Worm (Caenorhabditis elegans) whole organism, young adult: ENCODE data around the gene nspb-6.

Experiments
- B0261.1 ChIP-seq: sonication (generic microtip); optimal IDR thresholded peaks from 2 replicates; lab custom pipeline; 2016; ENCODE audit warnings: mild to moderate bottlenecking, missing genetic modification characterization, moderate library complexity, missing compliant biosample characterization
- B0336.3 ChIP-seq: fragments of 200-800 bp; sonication (Bioruptor generic); IDR thresholded peaks from 2 replicates; pipeline ENCODE4 v1.3.6; 2022; ENCODE audit warnings: missing genetic modification characterization, missing compliant biosample characterization
- D2030.7 ChIP-seq: fragments of 200-800 bp; sonication (Bioruptor generic); IDR thresholded peaks from 2 replicates; pipeline ENCODE4 v1.3.6; 2022; ENCODE audit warnings: missing genetic modification reagents, missing genetic modification characterization, missing compliant biosample characterization
- F22D6.2 ChIP-seq: sonication (generic microtip); optimal IDR thresholded peaks from 2 replicates; lab custom pipeline; 2016; ENCODE audit warnings: mild to moderate bottlenecking, missing genetic modification characterization, missing compliant biosample characterization
- F55B11.4 ChIP-seq: sonication (generic microtip); optimal IDR thresholded peaks from 2 replicates; lab custom pipeline; 2016; ENCODE audit warnings: missing compliant biosample characterization, missing genetic modification characterization, borderline replicate concordance; ENCODE audit not compliant: insufficient read depth
- F57C9.4 ChIP-seq: sonication (generic microtip); optimal IDR thresholded peaks from 2 replicates; lab custom pipeline; 2017; ENCODE audit warnings: mild to moderate bottlenecking, missing genetic modification characterization, missing compliant biosample characterization
- K11D2.4 ChIP-seq: fragments of 200-800 bp; sonication (Bioruptor generic); IDR thresholded peaks from 2 replicates; pipeline ENCODE4 v1.3.6; 2022; ENCODE audit warnings: missing genetic modification reagents, missing genetic modification characterization, missing compliant biosample characterization
- T26A5.8 ChIP-seq: sonication (generic microtip); optimal IDR thresholded peaks from 2 replicates; lab custom pipeline; 2016; ENCODE audit warnings: missing genetic modification characterization, missing compliant biosample characterization
- ama-1 ChIP-seq, 3 experiments: fragments of 150-350 bp in 1 of 3; sonication (generic microtip) in 2 of 3; optimal IDR thresholded peaks; 2 replicates each; lab custom pipeline; 2014 to 2018; ENCODE audit warnings: missing biosample characterization in 2 of 3, missing genetic modification characterization in 2 of 3, missing genetic modification reagents in 2 of 3
- attf-3 ChIP-seq: fragments of 200-800 bp; sonication (Bioruptor generic); conservative IDR thresholded peaks from 2 replicates; pipeline ENCODE4 v1.3.6; 2022; ENCODE audit warnings: missing genetic modification reagents, missing genetic modification characterization, missing compliant biosample characterization
- bed-1 ChIP-seq: fragments of 200-800 bp; sonication (Bioruptor generic); IDR thresholded peaks from 2 replicates; pipeline ENCODE4 v1.3.6; 2022; ENCODE audit warnings: missing genetic modification reagents, missing genetic modification characterization, missing compliant biosample characterization
- cebp-1 ChIP-seq, 2 experiments: fragments of 200-800 bp in 1 of 2; sonication (Bioruptor generic) in 1 of 2; sonication (generic microtip) in 1 of 2; IDR thresholded peaks in 1 of 2; optimal IDR thresholded peaks in 1 of 2; 2 replicates each; pipeline versions ENCODE4 v1.3.6 to Lab custom; 2017 to 2022; ENCODE audit warnings: missing compliant biosample characterization in 2 of 2, missing genetic modification characterization in 2 of 2, mild to moderate bottlenecking in 1 of 2, missing genetic modification reagents in 1 of 2, moderate library complexity in 1 of 2
- cebp-2 ChIP-seq: fragments of 200-800 bp; sonication (Bioruptor generic); IDR thresholded peaks from 2 replicates; pipeline ENCODE4 v1.3.6; 2022; ENCODE audit warnings: missing genetic modification characterization, missing compliant biosample characterization
- ceh-79 ChIP-seq: sonication (generic microtip); optimal IDR thresholded peaks from 2 replicates; lab custom pipeline; 2017; ENCODE audit warnings: mild to moderate bottlenecking, missing genetic modification characterization, missing compliant biosample characterization
- ceh-91 ChIP-seq: fragments of 200-800 bp; sonication (Bioruptor generic); IDR thresholded peaks from 2 replicates; pipeline ENCODE4 v1.3.6; 2022; ENCODE audit warnings: missing genetic modification reagents, missing genetic modification characterization, missing compliant biosample characterization
- chd-7 ChIP-seq: sonication (generic microtip); optimal IDR thresholded peaks from 2 replicates; lab custom pipeline; 2016; ENCODE audit warnings: mild to moderate bottlenecking, missing genetic modification characterization, moderate library complexity, missing compliant biosample characterization
- dox-1 ChIP-seq: fragments of 200-800 bp; sonication (Bioruptor generic); IDR thresholded peaks from 2 replicates; pipeline ENCODE4 v1.3.6; 2022; ENCODE audit warnings: missing genetic modification reagents, missing genetic modification characterization, missing compliant biosample characterization
- dpff-1 ChIP-seq: sonication (generic microtip); optimal IDR thresholded peaks from 2 replicates; lab custom pipeline; 2017; ENCODE audit warnings: mild to moderate bottlenecking, missing genetic modification characterization, missing compliant biosample characterization
- efl-1 ChIP-seq: fragments of 150-350 bp; optimal IDR thresholded peaks from 2 replicates; lab custom pipeline; 2014; ENCODE audit warnings: missing biosample characterization, missing genetic modification reagents, missing genetic modification characterization
- egl-18 ChIP-seq: fragments of 200-800 bp; sonication (Bioruptor generic); IDR thresholded peaks from 2 replicates; pipeline ENCODE4 v1.3.6; 2022; ENCODE audit warnings: missing genetic modification reagents, missing genetic modification characterization, missing compliant biosample characterization
- fkh-3 ChIP-seq: sonication (generic microtip); optimal IDR thresholded peaks from 2 replicates; lab custom pipeline; 2016; ENCODE audit warnings: mild to moderate bottlenecking, missing genetic modification characterization, missing compliant biosample characterization
- hlh-12 ChIP-seq: sonication (generic microtip); optimal IDR thresholded peaks from 2 replicates; lab custom pipeline; 2016; ENCODE audit warnings: missing genetic modification characterization, missing compliant biosample characterization
- hmg-1.2 ChIP-seq: fragments of 200-800 bp; sonication (Bioruptor generic); IDR thresholded peaks from 2 replicates; pipeline ENCODE4 v1.3.6; 2022; ENCODE audit warnings: missing genetic modification reagents, missing genetic modification characterization, missing compliant biosample characterization
- hmg-20 ChIP-seq: fragments of 200-800 bp; sonication (Bioruptor generic); IDR thresholded peaks from 2 replicates; pipeline ENCODE4 v1.3.6; 2022; ENCODE audit warnings: missing genetic modification reagents, missing genetic modification characterization, missing compliant biosample characterization
- lag-1 ChIP-seq: fragments of 200-800 bp; sonication (Bioruptor generic); IDR thresholded peaks from 2 replicates; pipeline ENCODE4 v1.3.6; 2022; ENCODE audit warnings: missing genetic modification reagents, missing genetic modification characterization, missing compliant biosample characterization
- lin-35 ChIP-seq, 3 experiments: fragments of 150-350 bp in 2 of 3; sonication (generic microtip) in 1 of 3; optimal IDR thresholded peaks; 2 replicates each; lab custom pipeline; 2014 to 2018; ENCODE audit warnings: missing biosample characterization in 3 of 3, missing genetic modification characterization in 3 of 3, missing genetic modification reagents in 3 of 3
- lin-40 ChIP-seq: sonication (generic microtip); optimal IDR thresholded peaks from 2 replicates; lab custom pipeline; 2016; ENCODE audit warnings: missing genetic modification characterization, mild to moderate bottlenecking, missing compliant biosample characterization, missing genotype, missing genetic modification reagents
- lin-54 ChIP-seq: fragments of 200-800 bp; sonication (Bioruptor generic); optimal IDR thresholded peaks from 2 replicates; lab custom pipeline; 2018; ENCODE audit warnings: mild to moderate bottlenecking, missing genetic modification characterization, missing compliant biosample characterization
- madf-3 ChIP-seq: fragments of 200-800 bp; sonication (Bioruptor generic); IDR thresholded peaks from 2 replicates; pipeline ENCODE4 v1.3.6; 2022; ENCODE audit warnings: missing genetic modification reagents, missing genetic modification characterization, missing compliant biosample characterization
- madf-8 ChIP-seq: fragments of 200-800 bp; sonication (Bioruptor generic); conservative IDR thresholded peaks from 2 replicates; pipeline ENCODE4 v1.3.6; 2022; ENCODE audit warnings: missing genetic modification reagents, missing genetic modification characterization, missing compliant biosample characterization
- mel-28 ChIP-seq: sonication (generic microtip); optimal IDR thresholded peaks from 2 replicates; lab custom pipeline; 2016; ENCODE audit warnings: borderline replicate concordance, mild to moderate bottlenecking, missing genetic modification characterization, missing compliant biosample characterization
- nhr-80 ChIP-seq: sonication (generic microtip); optimal IDR thresholded peaks from 2 replicates; lab custom pipeline; 2016; ENCODE audit warnings: missing genetic modification characterization, missing compliant biosample characterization
- rec-8 ChIP-seq, 2 experiments: sonication (generic microtip); optimal IDR thresholded peaks; 2 replicates each; lab custom pipeline; 2016; ENCODE audit warnings: mild to moderate bottlenecking in 2 of 2, missing genetic modification characterization in 2 of 2, missing genetic modification reagents in 2 of 2, missing genotype in 2 of 2, missing biosample characterization in 1 of 2, missing compliant biosample characterization in 1 of 2, moderate library complexity in 1 of 2
- snpc-4 ChIP-seq, 5 experiments: fragments of 150-350 bp in 1 of 5; sonication (generic microtip) in 4 of 5; optimal IDR thresholded peaks; 2 replicates each; lab custom pipeline; 2014 to 2018; ENCODE audit warnings: missing genetic modification characterization in 5 of 5, missing biosample characterization in 3 of 5, antibody characterized with exemption in 2 of 5, mild to moderate bottlenecking in 2 of 5, missing compliant biosample characterization in 2 of 5, missing genotype in 2 of 5, moderate library complexity in 2 of 5, missing genetic modification reagents in 1 of 5
- somi-1 ChIP-seq: fragments of 200-800 bp; sonication (Bioruptor generic); optimal IDR thresholded peaks from 2 replicates; lab custom pipeline; 2018; ENCODE audit warnings: mild to moderate bottlenecking, missing genetic modification characterization, missing compliant biosample characterization
- tbx-9 ChIP-seq: sonication (generic microtip); optimal IDR thresholded peaks from 2 replicates; lab custom pipeline; 2016; ENCODE audit warnings: borderline replicate concordance, missing genetic modification characterization, inconsistent platforms, missing compliant biosample characterization
- unc-62 ChIP-seq: fragments of 150-350 bp; optimal IDR thresholded peaks from 2 replicates; lab custom pipeline; 2014; ENCODE audit warnings: missing biosample characterization, missing genetic modification reagents, missing genetic modification characterization
- xnd-1 ChIP-seq: sonication (generic microtip); optimal IDR thresholded peaks from 2 replicates; lab custom pipeline; 2016; ENCODE audit warnings: missing genotype, missing genetic modification reagents, missing genetic modification characterization, missing compliant biosample characterization
- zim-3 ChIP-seq: sonication (generic microtip); optimal IDR thresholded peaks from 2 replicates; lab custom pipeline; 2017; ENCODE audit warnings: mild to moderate bottlenecking, missing genetic modification characterization, moderate library complexity, missing compliant biosample characterization
- ztf-28 ChIP-seq: fragments of 200-800 bp; sonication (Bioruptor generic); IDR thresholded peaks from 2 replicates; pipeline ENCODE4 v1.3.6; 2022; ENCODE audit warnings: missing genetic modification reagents, missing genetic modification characterization, missing compliant biosample characterization
- ztf-6 ChIP-seq: fragments of 200-800 bp; sonication (Bioruptor generic); IDR thresholded peaks from 2 replicates; pipeline ENCODE4 v1.3.6; 2022; ENCODE audit warnings: missing genetic modification reagents, missing genetic modification characterization, missing compliant biosample characterization

The nspb-6 gene

ce11 chrIV:5940608-5941007 is 45.3 kb downstream of the nspb-6 start:
- TF ChIP-seq B0336.3 (no peak), hlh-12 (tag; lab: Kevin White, UChicago) (no peak), ceh-79 (tag; lab: Kevin White, UChicago) (no peak), tbx-9 (tag; lab: Kevin White, UChicago) (no peak), F57C9.4 (tag; lab: Kevin White, UChicago) (no peak), mel-28 (no peak), attf-3 (GFP tag; lab: Robert Waterston, UW) (no peak)

- peak; percentile 76; the same call in 1 of the 2 replicates for TF ChIP-seq hmg-1.2
- no peak for TF ChIP-seq zim-3 (tag; lab: Kevin White, UChicago)
- no peak for TF ChIP-seq lin-35 (GFP tag; optimal IDR thresholded peaks at IDR 0.05; lab: Kevin White, UChicago)
- TF ChIP-seq snpc-4 (GFP tag; optimal IDR thresholded peaks at IDR 0.05; lab: Kevin White, UChicago) = no peak
- TF ChIP-seq snpc-4 (tag; optimal IDR thresholded peaks at IDR 0.05; lab: Kevin White, UChicago) = peak in 1 of 4 experiments; percentile 18
Measured at ce11 chrIV:5941236-5941976, 46.1 kb downstream of the nspb-6 start, which contains the start of gene pfkb-1.2. Gene pfkb-1.2, plus strand, starts transcription at chrIV:5941926.

- TF ChIP-seq chd-7 (tag; lab: Kevin White, UChicago) (no peak), bed-1 (GFP tag; lab: Robert Waterston, UW) (no peak), F22D6.2 (no peak), madf-3 (GFP tag; lab: Robert Waterston, UW) (no peak), B0261.1 (tag; lab: Kevin White, UChicago) (no peak), rec-8 (tag; optimal IDR thresholded peaks at IDR 0.05; lab: Kevin White, UChicago) (no peak), lin-54 (GFP tag; lab: Kevin White, UChicago) (no peak), F57C9.4 (tag; lab: Kevin White, UChicago) (no peak), ama-1 (optimal IDR thresholded peaks at IDR 0.05; lab: Kevin White, UChicago) (no peak), ama-1 (GFP tag; optimal IDR thresholded peaks at IDR 0.05; lab: Kevin White, UChicago) (no peak), lin-40 (tag; lab: Kevin White, UChicago) (no peak), cebp-1 (GFP tag; IDR thresholded peaks at IDR 0.05; lab: Robert Waterston, UW) (no peak), cebp-1 (tag; optimal IDR thresholded peaks at IDR 0.05; lab: Kevin White, UChicago) (no peak), egl-18 (GFP tag; lab: Robert Waterston, UW) (no peak), attf-3 (GFP tag; lab: Robert Waterston, UW) (no peak), T26A5.8 (no peak), unc-62 (no peak), lag-1 (no peak), hmg-20 (GFP tag; lab: Robert Waterston, UW) (no peak)
Measured at ce11 chrIV:5944172-5944571, 48.9 kb downstream of the nspb-6 start.

ce11 chrIV:5945455-5945854 is 50.2 kb downstream of the nspb-6 start:
- no peak for TF ChIP-seq lin-40 (tag; lab: Kevin White, UChicago)
- TF ChIP-seq madf-8 (GFP tag; lab: Robert Waterston, UW) = peak; percentile 25; the same call in 1 of the 2 replicates
- TF ChIP-seq D2030.7 = no peak
- no peak for TF ChIP-seq dox-1 (GFP tag; lab: Robert Waterston, UW)
- TF ChIP-seq ceh-91 (GFP tag; lab: Robert Waterston, UW) = peak; percentile 45
- no peak for TF ChIP-seq somi-1
- TF ChIP-seq T26A5.8 = no peak
- TF ChIP-seq fkh-3 (tag; lab: Kevin White, UChicago) = no peak
- no peak for TF ChIP-seq B0336.3
- no peak for TF ChIP-seq ztf-6
- peak; percentile 29 for TF ChIP-seq efl-1
- TF ChIP-seq xnd-1 = peak; percentile 41
- no peak for TF ChIP-seq dpff-1
- no peak for TF ChIP-seq zim-3 (tag; lab: Kevin White, UChicago)
- no peak for TF ChIP-seq nhr-80 (tag; lab: Kevin White, UChicago)
- no peak for TF ChIP-seq K11D2.4 (GFP tag; lab: Robert Waterston, UW)
- no peak for TF ChIP-seq snpc-4 (GFP tag; optimal IDR thresholded peaks at IDR 0.05; lab: Kevin White, UChicago)
- TF ChIP-seq snpc-4 (tag; optimal IDR thresholded peaks at IDR 0.05; lab: Kevin White, UChicago) = peak in 2 of 4 experiments; percentile 32 to 63
- no peak for TF ChIP-seq F55B11.4
- no peak for TF ChIP-seq ztf-28
- no peak for TF ChIP-seq cebp-2 (GFP tag; lab: Robert Waterston, UW)
